Worm (Caenorhabditis elegans) whole organism, L1 larva: ENCODE measurements around the gene cest-19.
A peak's percentile ranks its signal among the peaks of the same experiment; 100 is the strongest.

Experiments
- C04F5.9 ChIP-seq: sonication (generic microtip); optimal IDR thresholded peaks from 2 replicates; lab custom pipeline; 2016; ENCODE audit warnings: missing genetic modification characterization, missing compliant biosample characterization
- C16A3.4 ChIP-seq: fragments of 150-350 bp; optimal IDR thresholded peaks from 2 replicates; lab custom pipeline; 2014; ENCODE audit warnings: missing biosample characterization, missing genetic modification characterization
- C34B4.2 ChIP-seq: sonication (generic microtip); optimal IDR thresholded peaks from 2 replicates; lab custom pipeline; 2017; ENCODE audit warnings: mild to moderate bottlenecking, missing genetic modification characterization, missing compliant biosample characterization
- blmp-1 ChIP-seq: fragments of 150-350 bp; optimal IDR thresholded peaks from 2 replicates; lab custom pipeline; 2014; ENCODE audit warnings: missing biosample characterization, missing genetic modification characterization
- ceh-63 ChIP-seq: fragments of 200-800 bp; sonication (Bioruptor generic); optimal IDR thresholded peaks from 2 replicates; lab custom pipeline; 2018; ENCODE audit warnings: mild to moderate bottlenecking, missing genetic modification characterization, missing compliant biosample characterization
- ceh-8 ChIP-seq: fragments of 200-800 bp; sonication (Bioruptor generic); optimal IDR thresholded peaks from 2 replicates; lab custom pipeline; 2018; ENCODE audit warnings: mild to moderate bottlenecking, missing genetic modification characterization, moderate library complexity, missing compliant biosample characterization
- ceh-90 ChIP-seq: sonication (generic microtip); optimal IDR thresholded peaks from 2 replicates; lab custom pipeline; 2016; ENCODE audit warnings: missing genetic modification characterization, missing compliant biosample characterization
- dpl-1 ChIP-seq, 3 experiments: fragments of 150-350 bp in 2 of 3; sonication (generic microtip) in 1 of 3; optimal IDR thresholded peaks; 2 replicates each; lab custom pipeline; 2014 to 2017; ENCODE audit warnings: missing biosample characterization in 3 of 3, missing genetic modification characterization in 3 of 3, missing genetic modification reagents in 3 of 3
- dsc-1 ChIP-seq: sonication (generic microtip); optimal IDR thresholded peaks from 2 replicates; lab custom pipeline; 2016; ENCODE audit warnings: mild to moderate bottlenecking, missing genetic modification characterization, missing compliant biosample characterization
- efl-1 ChIP-seq, 4 experiments: fragments of 150-350 bp; optimal IDR thresholded peaks in 3 of 4; peaks in 1 of 4; 1 replicate in 1 of 4; 2 replicates in 3 of 4; lab custom pipeline; 2014; ENCODE audit warnings: missing biosample characterization in 2 of 4, missing genetic modification characterization in 2 of 4, missing genetic modification reagents in 2 of 4
- efl-3 ChIP-seq: fragments of 200-800 bp; sonication (Bioruptor generic); optimal IDR thresholded peaks from 2 replicates; lab custom pipeline; 2018; ENCODE audit warnings: mild to moderate bottlenecking, missing genetic modification characterization, missing compliant biosample characterization
- elt-2 ChIP-seq: sonication (generic microtip); optimal IDR thresholded peaks from 2 replicates; lab custom pipeline; 2016; ENCODE audit warnings: missing genetic modification characterization, mild to moderate bottlenecking, inconsistent platforms, missing compliant biosample characterization, missing genetic modification reagents
- elt-3 ChIP-seq, 6 experiments: fragments of 150-350 bp in 1 of 6; sonication (generic microtip); optimal IDR thresholded peaks; 2 replicates each; lab custom pipeline; 2017 to 2018; ENCODE audit warnings: missing biosample characterization in 6 of 6, missing genetic modification characterization in 6 of 6, inconsistent platforms in 1 of 6
- fkh-10 ChIP-seq: sonication (generic microtip); optimal IDR thresholded peaks from 2 replicates; lab custom pipeline; 2017; ENCODE audit warnings: missing biosample characterization, missing genetic modification reagents, missing genetic modification characterization
- fos-1 ChIP-seq: fragments of 150-350 bp; optimal IDR thresholded peaks from 2 replicates; lab custom pipeline; 2014; ENCODE audit warnings: missing biosample characterization, missing genetic modification characterization
- hlh-17 ChIP-seq: fragments of 200-800 bp; sonication (Bioruptor generic); optimal IDR thresholded peaks from 2 replicates; lab custom pipeline; 2018; ENCODE audit warnings: missing genetic modification characterization, mild to moderate bottlenecking, missing compliant biosample characterization, moderate library complexity, borderline replicate concordance
- hlh-4 ChIP-seq: sonication (generic microtip); optimal IDR thresholded peaks from 2 replicates; lab custom pipeline; 2016; ENCODE audit warnings: mild to moderate bottlenecking, missing genetic modification characterization, missing compliant biosample characterization
- hpl-2 ChIP-seq: fragments of 150-350 bp; optimal IDR thresholded peaks from 2 replicates; lab custom pipeline; 2014; ENCODE audit warnings: missing biosample characterization, missing genetic modification reagents, missing genetic modification characterization
- irx-1 ChIP-seq: sonication (generic microtip); optimal IDR thresholded peaks from 2 replicates; lab custom pipeline; 2016; ENCODE audit warnings: missing genetic modification characterization, missing compliant biosample characterization
- isw-1 ChIP-seq: fragments of 200-800 bp; sonication (Bioruptor generic); IDR thresholded peaks from 2 replicates; pipeline ENCODE4 v1.3.6; 2022; ENCODE audit warnings: missing genetic modification characterization, missing compliant biosample characterization
- lin-15B ChIP-seq: fragments of 150-350 bp; sonication (generic microtip); optimal IDR thresholded peaks from 3 replicates; lab custom pipeline; 2014; ENCODE audit warnings: missing biosample characterization, missing genetic modification characterization
- lin-35 ChIP-seq, 2 experiments: fragments of 150-350 bp; optimal IDR thresholded peaks; 2 replicates each; lab custom pipeline; 2014; ENCODE audit warnings: missing biosample characterization in 2 of 2, missing genetic modification characterization in 2 of 2, missing genetic modification reagents in 2 of 2
- lin-39 ChIP-seq: fragments of 150-350 bp; optimal IDR thresholded peaks from 2 replicates; lab custom pipeline; 2014; ENCODE audit warnings: missing biosample characterization, missing genetic modification reagents, missing genetic modification characterization
- mab-9 ChIP-seq: fragments of 200-800 bp; sonication (Bioruptor generic); IDR thresholded peaks from 2 replicates; pipeline ENCODE4 v1.3.6; 2022; ENCODE audit warnings: missing genetic modification reagents, missing genetic modification characterization, missing compliant biosample characterization
- mef-2 ChIP-seq: fragments of 150-350 bp; optimal IDR thresholded peaks from 2 replicates; lab custom pipeline; 2014; ENCODE audit warnings: missing biosample characterization, missing genetic modification characterization
- nhr-11 ChIP-seq: fragments of 150-350 bp; optimal IDR thresholded peaks from 2 replicates; lab custom pipeline; 2014; ENCODE audit warnings: missing biosample characterization, missing genetic modification characterization
- nhr-19 ChIP-seq: fragments of 200-800 bp; sonication (Bioruptor generic); conservative IDR thresholded peaks from 2 replicates; pipeline ENCODE4 v1.3.6; 2022; ENCODE audit warnings: missing genetic modification characterization, missing compliant biosample characterization
- nhr-237 ChIP-seq: fragments of 150-350 bp; optimal IDR thresholded peaks from 2 replicates; lab custom pipeline; 2014; ENCODE audit warnings: missing biosample characterization, missing genetic modification characterization
- nhr-28 ChIP-seq: fragments of 150-350 bp; optimal IDR thresholded peaks from 2 replicates; lab custom pipeline; 2014; ENCODE audit warnings: missing biosample characterization, missing genetic modification characterization
- nhr-47 ChIP-seq: sonication (generic microtip); optimal IDR thresholded peaks from 2 replicates; lab custom pipeline; 2016; ENCODE audit warnings: mild to moderate bottlenecking, missing genetic modification characterization, moderate library complexity, missing compliant biosample characterization
- nhr-71 ChIP-seq: sonication (generic microtip); optimal IDR thresholded peaks from 2 replicates; lab custom pipeline; 2016; ENCODE audit warnings: mild to moderate bottlenecking, missing genetic modification characterization, moderate library complexity, missing compliant biosample characterization
- nhr-85 ChIP-seq: sonication (generic microtip); peaks from one replicate; lab custom pipeline; 2016; ENCODE audit warnings: missing genetic modification characterization, inconsistent platforms, missing compliant biosample characterization
- pag-3 ChIP-seq: sonication (generic microtip); optimal IDR thresholded peaks from 2 replicates; lab custom pipeline; 2017; ENCODE audit warnings: missing genetic modification characterization, mild to moderate bottlenecking, missing compliant biosample characterization, antibody characterized with exemption, borderline replicate concordance; ENCODE audit not compliant: insufficient read depth
- rnt-1 ChIP-seq: sonication (generic microtip); optimal IDR thresholded peaks from 2 replicates; lab custom pipeline; 2016; ENCODE audit warnings: mild to moderate bottlenecking, missing genetic modification characterization, moderate library complexity, missing compliant biosample characterization
- snpc-4 ChIP-seq: fragments of 150-350 bp; optimal IDR thresholded peaks from 2 replicates; lab custom pipeline; 2014; ENCODE audit warnings: missing biosample characterization, missing genetic modification characterization
- unc-30 ChIP-seq: sonication (generic microtip); optimal IDR thresholded peaks from 2 replicates; lab custom pipeline; 2017; ENCODE audit warnings: missing biosample characterization, missing genetic modification characterization
- unc-62 ChIP-seq: fragments of 150-350 bp; optimal IDR thresholded peaks from 2 replicates; lab custom pipeline; 2014; ENCODE audit warnings: missing biosample characterization, missing genetic modification reagents, missing genetic modification characterization
- unc-86 ChIP-seq: sonication (generic microtip); optimal IDR thresholded peaks from 2 replicates; lab custom pipeline; 2016; ENCODE audit warnings: missing genetic modification characterization, missing compliant biosample characterization
- xbp-1 ChIP-seq: sonication (generic microtip); optimal IDR thresholded peaks from 2 replicates; lab custom pipeline; 2016; ENCODE audit warnings: missing genetic modification characterization, missing compliant biosample characterization
- zag-1 ChIP-seq: fragments of 150-350 bp; optimal IDR thresholded peaks from 2 replicates; lab custom pipeline; 2014; ENCODE audit warnings: missing biosample characterization, missing genetic modification characterization

Gene cest-19

DNA sequence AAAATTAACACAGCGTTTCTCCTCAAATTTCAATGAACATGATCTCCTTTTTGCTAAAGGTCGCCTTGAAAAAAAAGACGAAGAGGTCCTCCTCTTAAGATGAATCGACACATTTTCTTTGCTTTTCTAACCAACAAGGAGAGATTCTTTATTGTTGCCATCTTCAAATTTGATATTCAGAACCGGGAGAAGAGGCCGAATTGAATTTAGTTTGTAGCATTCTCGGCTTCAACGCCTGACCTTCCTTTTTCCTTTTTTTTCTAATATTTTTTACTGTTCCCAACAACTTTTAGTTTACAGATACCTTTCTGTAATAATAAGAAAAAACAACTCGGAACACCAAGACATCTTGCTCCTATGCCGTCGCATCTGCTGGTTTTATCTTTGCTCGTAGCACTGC, 16.1 kb downstream of the cest-19 start, which contains the start of gene cah-5:
Gene cah-5, plus strand, starts transcription at position 301 of the 400 bp plus-strand sequence.
- TF ChIP-seq nhr-28 (tag; lab: Kevin White, UChicago) (no peak), fkh-10 (GFP tag; lab: Kevin White, UChicago) (peak; percentile 46)

- no peak for TF ChIP-seq C34B4.2 (tag; lab: Kevin White, UChicago)
- TF ChIP-seq efl-1 (optimal IDR thresholded peaks at IDR 0.05; lab: Kevin White, UChicago): no peak
- no peak for TF ChIP-seq efl-1 (GFP tag; optimal IDR thresholded peaks at IDR 0.05 in 1 of 2; lab: Kevin White, UChicago)
- peak; percentile 16 for TF ChIP-seq rnt-1 (tag; lab: Kevin White, UChicago)
- TF ChIP-seq C04F5.9 (tag; lab: Kevin White, UChicago): no peak
- TF ChIP-seq efl-3 (GFP tag; lab: Kevin White, UChicago): no peak
- TF ChIP-seq lin-39 (tag; lab: Kevin White, UChicago): no peak
- TF ChIP-seq nhr-19 (GFP tag; lab: Robert Waterston, UW): no peak
- TF ChIP-seq mef-2 (tag; lab: Kevin White, UChicago): no peak
- TF ChIP-seq snpc-4 (tag; lab: Kevin White, UChicago): peak; percentile 44
- TF ChIP-seq mab-9 (GFP tag; lab: Robert Waterston, UW): no peak
- no peak for TF ChIP-seq ceh-8 (GFP tag; lab: Kevin White, UChicago)
- no peak for TF ChIP-seq elt-3 (tag; optimal IDR thresholded peaks at IDR 0.05; lab: Kevin White, UChicago)
- TF ChIP-seq zag-1 (tag; lab: Kevin White, UChicago): no peak
- TF ChIP-seq hlh-17: no peak
- TF ChIP-seq hlh-4 (tag; lab: Kevin White, UChicago): no peak
Measured at ce11 chrX:7005919-7006318, 29.9 kb downstream of the cest-19 start.

DNA sequence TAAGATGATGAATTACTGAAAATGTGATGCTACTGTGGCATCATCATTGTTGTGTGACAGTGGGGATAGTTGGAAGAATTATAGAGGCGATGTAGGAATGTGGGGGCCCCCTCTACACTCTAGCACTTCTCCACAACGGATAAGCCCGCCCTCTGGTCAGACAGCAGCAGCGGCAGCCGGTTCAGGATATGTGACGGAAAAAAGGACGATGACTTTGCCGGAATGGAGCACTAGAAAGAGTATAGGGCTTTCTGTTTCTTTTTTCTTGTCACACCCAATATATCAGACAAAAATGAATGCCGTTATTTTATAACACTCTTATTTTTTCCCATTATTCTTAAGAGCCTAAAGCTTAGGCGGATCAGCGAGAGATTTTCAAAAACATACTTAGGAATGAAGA, 30.4 kb downstream of the cest-19 start, which contains the start of gene tyra-2:
Gene tyra-2, minus strand, starts transcription at position 101 of the 400 bp plus-strand sequence.
- TF ChIP-seq pag-3 (tag; lab: Kevin White, UChicago) (no peak), nhr-85 (no peak), hpl-2 (no peak)

- TF ChIP-seq nhr-237 (tag; lab: Kevin White, UChicago): no peak
- no peak for TF ChIP-seq isw-1
- TF ChIP-seq unc-86: no peak
- no peak for TF ChIP-seq nhr-11 (tag; lab: Kevin White, UChicago)
- no peak for TF ChIP-seq nhr-71 (tag; lab: Kevin White, UChicago)
- no peak for TF ChIP-seq ceh-90 (tag; lab: Kevin White, UChicago)
- no peak for TF ChIP-seq irx-1 (tag; lab: Kevin White, UChicago)
- no peak for TF ChIP-seq C16A3.4 (tag; lab: Kevin White, UChicago)
- no peak for TF ChIP-seq blmp-1 (tag; lab: Kevin White, UChicago)
- TF ChIP-seq unc-62 (GFP tag; lab: Kevin White, UChicago): no peak
- no peak for TF ChIP-seq elt-2
- peak; percentile 79 for TF ChIP-seq dsc-1 (tag; lab: Kevin White, UChicago)
- TF ChIP-seq fos-1 (tag; lab: Kevin White, UChicago): no peak
- TF ChIP-seq lin-35 (GFP tag; optimal IDR thresholded peaks at IDR 0.05; lab: Kevin White, UChicago): no peak
- peak; percentile 15 for TF ChIP-seq nhr-47 (tag; lab: Kevin White, UChicago)
- TF ChIP-seq hlh-4 (tag; lab: Kevin White, UChicago): no peak
- peak; percentile 73 for TF ChIP-seq ceh-63
- TF ChIP-seq dpl-1 (GFP tag; optimal IDR thresholded peaks at IDR 0.05; lab: Kevin White, UChicago): no peak
- TF ChIP-seq hlh-17: no peak
- TF ChIP-seq lin-15B (tag; lab: Kevin White, UChicago): no peak
- no peak for TF ChIP-seq ceh-8 (GFP tag; lab: Kevin White, UChicago)
- no peak for TF ChIP-seq unc-30 (tag; lab: Kevin White, UChicago)
- TF ChIP-seq C04F5.9 (tag; lab: Kevin White, UChicago): no peak
- no peak for TF ChIP-seq xbp-1 (tag; lab: Kevin White, UChicago)
Measured at ce11 chrX:7001933-7002332, 33.9 kb downstream of the cest-19 start.
